Fruit fly (Drosophila melanogaster) whole organism, embryonic: Measurements from ENCODE around the gene CG32182.

Source experiments
- C15 ChIP-seq: fragments of 200-800 bp; sonication (Bioruptor generic); IDR thresholded peaks from 3 replicates; pipeline ENCODE4 v1.3.6; 2022; ENCODE audit warnings: missing biosample characterization, missing genetic modification characterization
- CG11093 ChIP-seq: fragments of 200-800 bp; sonication (Bioruptor generic); IDR thresholded peaks from 3 replicates; pipeline ENCODE4 v1.3.6; 2022; ENCODE audit warnings: missing biosample characterization, missing genetic modification characterization
- CG12236 ChIP-seq: fragments of 200-800 bp; sonication (Bioruptor generic); optimal IDR thresholded peaks from 2 replicates; lab custom pipeline; 2016; ENCODE audit warnings: missing biosample characterization, missing genetic modification characterization
- CG13296 ChIP-seq: fragments of 200-800 bp; sonication (Bioruptor generic); optimal IDR thresholded peaks from 3 replicates; lab custom pipeline; 2018; ENCODE audit warnings: missing biosample characterization, mild to moderate bottlenecking, missing genetic modification characterization
- CG13624 ChIP-seq: fragments of 200-800 bp; sonication (Bioruptor generic); optimal IDR thresholded peaks from 2 replicates; lab custom pipeline; 2016; ENCODE audit warnings: missing biosample characterization, missing genetic modification characterization
- CG15479 ChIP-seq: fragments of 200-800 bp; sonication (Bioruptor generic); optimal IDR thresholded peaks from 3 replicates; lab custom pipeline; 2019; ENCODE audit warnings: missing biosample characterization, mild to moderate bottlenecking, missing genetic modification characterization, moderate library complexity
- CG15601 ChIP-seq: fragments of 200-800 bp; sonication (Bioruptor generic); optimal IDR thresholded peaks from 3 replicates; lab custom pipeline; 2019; ENCODE audit warnings: missing biosample characterization, mild to moderate bottlenecking, missing genetic modification characterization, moderate library complexity
- CG15696 ChIP-seq: fragments of 200-800 bp; sonication (Bioruptor generic); optimal IDR thresholded peaks from 2 replicates; lab custom pipeline; 2019; ENCODE audit warnings: missing biosample characterization, mild to moderate bottlenecking, missing genetic modification characterization, moderate library complexity
- CG1602 ChIP-seq: fragments of 200-800 bp; sonication (Bioruptor generic); optimal IDR thresholded peaks from 3 replicates; lab custom pipeline; 2016; ENCODE audit warnings: missing biosample characterization, missing genetic modification characterization
- CG16863 ChIP-seq: fragments of 200-800 bp; sonication (Bioruptor generic); optimal IDR thresholded peaks from 3 replicates; lab custom pipeline; 2016; ENCODE audit warnings: missing biosample characterization, missing genetic modification characterization
- CG17328 ChIP-seq: fragments of 200-800 bp; sonication (Bioruptor generic); IDR thresholded peaks from 2 replicates; pipeline ENCODE4 v1.3.6; 2022; ENCODE audit warnings: missing biosample characterization, missing genetic modification characterization
- CG17385 ChIP-seq: fragments of 200-800 bp; sonication (Bioruptor generic); optimal IDR thresholded peaks from 3 replicates; lab custom pipeline; 2018; ENCODE audit warnings: missing biosample characterization, mild to moderate bottlenecking, missing genetic modification characterization
- CG30020 ChIP-seq: fragments of 200-800 bp; optimal IDR thresholded peaks from 2 replicates; lab custom pipeline; 2019; ENCODE audit warnings: missing biosample characterization, mild to moderate bottlenecking, missing genetic modification characterization, moderate library complexity
- CG31224 ChIP-seq: fragments of 200-800 bp; sonication (Bioruptor generic); IDR thresholded peaks from 2 replicates; pipeline ENCODE4 v1.3.6; 2022; ENCODE audit warnings: missing biosample characterization, missing genetic modification characterization
- CG3281 ChIP-seq: fragments of 200-800 bp; sonication (Bioruptor generic); optimal IDR thresholded peaks from 3 replicates; lab custom pipeline; 2017; ENCODE audit warnings: missing biosample characterization, mild to moderate bottlenecking, missing genetic modification characterization
- CG33213 ChIP-seq: fragments of 200-800 bp; sonication (Bioruptor generic); optimal IDR thresholded peaks from 3 replicates; lab custom pipeline; 2016; ENCODE audit warnings: missing biosample characterization, missing genetic modification characterization
- CG4282 ChIP-seq: fragments of 200-800 bp; sonication (Bioruptor generic); optimal IDR thresholded peaks from 2 replicates; lab custom pipeline; 2016; ENCODE audit warnings: missing biosample characterization, missing genetic modification characterization
- CG4328 ChIP-seq: fragments of 200-800 bp; sonication (Bioruptor generic); optimal IDR thresholded peaks from 3 replicates; lab custom pipeline; 2017; ENCODE audit warnings: missing biosample characterization, missing genetic modification reagents, missing genetic modification characterization
- CG6175 ChIP-seq: fragments of 200-800 bp; sonication (Bioruptor generic); IDR thresholded peaks from 3 replicates; pipeline ENCODE4 v1.3.6; 2022; ENCODE audit warnings: missing biosample characterization, missing genetic modification characterization
- CG7928 ChIP-seq: fragments of 200-800 bp; sonication (Bioruptor generic); optimal IDR thresholded peaks from 2 replicates; lab custom pipeline; 2017; ENCODE audit warnings: missing biosample characterization, mild to moderate bottlenecking, missing genetic modification characterization
- CG8281 ChIP-seq: fragments of 200-800 bp; sonication (Bioruptor generic); optimal IDR thresholded peaks from 2 replicates; lab custom pipeline; 2018; ENCODE audit warnings: missing biosample characterization, mild to moderate bottlenecking, missing genetic modification characterization, moderate library complexity
- CTCF ChIP-seq: fragments of 200-800 bp; sonication (Bioruptor generic); optimal IDR thresholded peaks from 2 replicates; lab custom pipeline; 2017; ENCODE audit warnings: missing biosample characterization, mild to moderate bottlenecking, missing genetic modification characterization, moderate library complexity
- CoRest ChIP-seq: fragments of 200-800 bp; sonication (Bioruptor generic); optimal IDR thresholded peaks from 3 replicates; lab custom pipeline; 2018; ENCODE audit warnings: missing biosample characterization, mild to moderate bottlenecking, missing genetic modification characterization, moderate library complexity
- Dek ChIP-seq: fragments of 200-800 bp; sonication (Bioruptor generic); optimal IDR thresholded peaks from 3 replicates; lab custom pipeline; 2019; ENCODE audit warnings: missing biosample characterization, mild to moderate bottlenecking, missing genetic modification characterization, moderate library complexity
- HHEX ChIP-seq: fragments of 200-800 bp; sonication (Bioruptor generic); optimal IDR thresholded peaks from 3 replicates; lab custom pipeline; 2017; ENCODE audit warnings: missing biosample characterization, mild to moderate bottlenecking, missing genetic modification characterization, missing genetic modification reagents
- NK7.1 ChIP-seq: fragments of 200-800 bp; sonication (Bioruptor generic); optimal IDR thresholded peaks from 3 replicates; lab custom pipeline; 2016; ENCODE audit warnings: missing biosample characterization, missing genetic modification characterization
- Neu2 ChIP-seq: fragments of 200-800 bp; sonication (Bioruptor generic); optimal IDR thresholded peaks from 3 replicates; lab custom pipeline; 2016; ENCODE audit warnings: missing biosample characterization, missing genetic modification characterization, borderline replicate concordance
- Oaz ChIP-seq: fragments of 200-800 bp; sonication (Bioruptor generic); IDR thresholded peaks from 2 replicates; pipeline ENCODE4 v1.3.6; 2022; ENCODE audit warnings: missing biosample characterization, missing genetic modification characterization
- Sry-β ChIP-seq: fragments of 200-800 bp; sonication (Bioruptor generic); optimal IDR thresholded peaks from 2 replicates; lab custom pipeline; 2018; ENCODE audit warnings: missing biosample characterization, mild to moderate bottlenecking, missing genetic modification characterization, moderate library complexity
- Tbp ChIP-seq: fragments of >200 bp; optimal IDR thresholded peaks from 2 replicates; lab custom pipeline; 2018; ENCODE audit warnings: missing biosample characterization, missing genetic modification characterization
- Usf ChIP-seq: fragments of 200-800 bp; sonication (Bioruptor generic); optimal IDR thresholded peaks from 2 replicates; lab custom pipeline; 2017; ENCODE audit warnings: missing genotype, missing biosample characterization, missing genetic modification characterization
- ase ChIP-seq: fragments of 200-800 bp; sonication (Bioruptor generic); IDR thresholded peaks from 3 replicates; pipeline ENCODE4 v1.3.6; 2022; ENCODE audit warnings: missing biosample characterization, missing genetic modification characterization
- bigmax ChIP-seq: fragments of 200-800 bp; sonication (Bioruptor generic); optimal IDR thresholded peaks from 2 replicates; lab custom pipeline; 2018; ENCODE audit warnings: missing biosample characterization, mild to moderate bottlenecking, missing genetic modification characterization
- br ChIP-seq: fragments of >200 bp; optimal IDR thresholded peaks from 2 replicates; lab custom pipeline; 2017
- btn ChIP-seq: fragments of 200-800 bp; sonication (Bioruptor generic); optimal IDR thresholded peaks from 2 replicates; lab custom pipeline; 2016; ENCODE audit warnings: missing biosample characterization, missing genetic modification characterization
- cg ChIP-seq: fragments of 200-800 bp; sonication (Bioruptor generic); optimal IDR thresholded peaks from 3 replicates; lab custom pipeline; 2019; ENCODE audit warnings: missing biosample characterization, mild to moderate bottlenecking, missing genetic modification characterization, moderate library complexity
- crp ChIP-seq, 2 experiments: fragments of 200-800 bp; sonication (Bioruptor generic); optimal IDR thresholded peaks; 2 replicates in 1 of 2; 3 replicates in 1 of 2; lab custom pipeline; 2017; ENCODE audit warnings: missing biosample characterization in 2 of 2, missing genetic modification characterization in 2 of 2, mild to moderate bottlenecking in 1 of 2, moderate library complexity in 1 of 2
- ems ChIP-seq: fragments of 200-800 bp; sonication (Bioruptor generic); optimal IDR thresholded peaks from 3 replicates; lab custom pipeline; 2016; ENCODE audit warnings: missing biosample characterization, missing genetic modification characterization
- gro ChIP-seq: fragments of 200-800 bp; sonication (Bioruptor generic); optimal IDR thresholded peaks from 2 replicates; lab custom pipeline; 2016; ENCODE audit warnings: missing biosample characterization, missing genetic modification characterization
- gsb-n ChIP-seq: fragments of 200-800 bp; sonication (Bioruptor generic); optimal IDR thresholded peaks from 3 replicates; lab custom pipeline; 2018; ENCODE audit warnings: missing biosample characterization, mild to moderate bottlenecking, missing genetic modification characterization
- jumu ChIP-seq: fragments of 200-800 bp; sonication (Bioruptor generic); optimal IDR thresholded peaks from 3 replicates; lab custom pipeline; 2016; ENCODE audit warnings: missing biosample characterization, missing genetic modification characterization
- kni ChIP-seq: fragments of 200-800 bp; sonication (Bioruptor generic); optimal IDR thresholded peaks from 3 replicates; lab custom pipeline; 2017; ENCODE audit warnings: mild to moderate bottlenecking, missing biosample characterization, missing genetic modification reagents, missing genetic modification characterization
- mld ChIP-seq: fragments of 200-800 bp; sonication (Bioruptor generic); IDR thresholded peaks from 3 replicates; pipeline ENCODE4 v1.3.6; 2022; ENCODE audit warnings: missing biosample characterization, missing genetic modification characterization; ENCODE audit not compliant: partially characterized antibody
- onecut ChIP-seq: fragments of 200-800 bp; sonication (Bioruptor generic); IDR thresholded peaks from 2 replicates; pipeline ENCODE4 v1.3.6; 2022; ENCODE audit warnings: missing biosample characterization, missing genetic modification characterization
- otp ChIP-seq: fragments of 200-800 bp; sonication (Bioruptor generic); IDR thresholded peaks from 3 replicates; pipeline ENCODE4, ENCODE4 v1.3.6; 2022; ENCODE audit warnings: missing biosample characterization, missing genetic modification characterization
- sim ChIP-seq: fragments of 200-800 bp; sonication (Bioruptor generic); IDR thresholded peaks from 2 replicates; pipeline ENCODE4 v1.3.6; 2022; ENCODE audit warnings: missing biosample characterization, missing genetic modification characterization
- slou ChIP-seq: fragments of 200-800 bp; sonication (Bioruptor generic); optimal IDR thresholded peaks from 3 replicates; lab custom pipeline; 2016; ENCODE audit warnings: missing biosample characterization, missing genetic modification characterization
- stc ChIP-seq: fragments of 200-800 bp; sonication (Bioruptor generic); IDR thresholded peaks from 2 replicates; pipeline ENCODE4 v1.3.6; 2022; ENCODE audit warnings: missing biosample characterization, missing genetic modification characterization
- vnd ChIP-seq: fragments of 200-800 bp; sonication (Bioruptor generic); IDR thresholded peaks from 3 replicates; pipeline ENCODE4 v1.3.6; 2022; ENCODE audit warnings: missing biosample characterization, missing genetic modification characterization; ENCODE audit not compliant: partially characterized antibody

CG32182 gene

dm6 chr3L:17757156-17758083 is 492 bp upstream of the CG32182 start:
- peak; percentile 1 for TF ChIP-seq CG33213 (GFP tag; lab: Kevin White, UChicago)
- peak; percentile 45 for TF ChIP-seq CG8281
- TF ChIP-seq CG17328 (GFP tag; lab: Robert Waterston, UW) = peak; percentile 62
- TF ChIP-seq CG12236 = peak; percentile 55
- 0 out of 3 replicates have a peak, but pooled peaks have one; percentile 57 for TF ChIP-seq otp (GFP tag; lab: Robert Waterston, UW)
- TF ChIP-seq CG11093 (GFP tag; lab: Robert Waterston, UW) = peak; percentile 75
- TF ChIP-seq CG6175 (GFP tag; lab: Robert Waterston, UW) = no peak
- TF ChIP-seq ems (GFP tag; lab: Kevin White, UChicago) = peak; percentile 49
- peak; percentile 48 for TF ChIP-seq CG4328 (GFP tag; lab: Kevin White, UChicago)
- TF ChIP-seq CG15696 (tag; lab: Kevin White, UChicago) = peak; percentile 91
- TF ChIP-seq CTCF (GFP tag; lab: Kevin White, UChicago) = peak; percentile 52
- 0 out of 2 replicates have a peak, but pooled peaks have one; percentile 50 for TF ChIP-seq sim (GFP tag; lab: Robert Waterston, UW)
- peak; percentile 68 for TF ChIP-seq CG4282 (GFP tag; lab: Kevin White, UChicago)
- TF ChIP-seq Usf (GFP tag; lab: Kevin White, UChicago) = peak; percentile 74
- peak; percentile 67 for TF ChIP-seq kni (GFP tag; lab: Kevin White, UChicago)
- TF ChIP-seq btn (GFP tag; lab: Kevin White, UChicago) = peak; percentile 40
- TF ChIP-seq CG13296 = peak; percentile 21
- no peak for TF ChIP-seq cg (GFP tag; lab: Kevin White, UChicago)
- no peak for TF ChIP-seq gro (GFP tag; lab: Kevin White, UChicago)
- TF ChIP-seq Tbp (GFP tag; lab: Kevin White, UChicago) = no peak
- no peak for TF ChIP-seq CG7928 (GFP tag; lab: Kevin White, UChicago)
- TF ChIP-seq br (lab: Kevin White, UChicago) = no peak
- peak; percentile 69 for TF ChIP-seq HHEX (GFP tag; lab: Kevin White, UChicago)
- TF ChIP-seq CG17385 (GFP tag; lab: Kevin White, UChicago) = peak; percentile 70
- peak; percentile 63 for TF ChIP-seq jumu
- peak; percentile 31 for TF ChIP-seq slou (GFP tag; lab: Kevin White, UChicago)
- no peak for TF ChIP-seq vnd
- TF ChIP-seq CoRest (tag; lab: Kevin White, UChicago) = peak; percentile 88
- TF ChIP-seq Dek (tag; lab: Kevin White, UChicago) = no peak
- peak; percentile 47; the same call in 1 of the 3 replicates for TF ChIP-seq ase (GFP tag; lab: Robert Waterston, UW)
- TF ChIP-seq CG31224 (GFP tag; lab: Robert Waterston, UW) = no peak
- peak; percentile 67 for TF ChIP-seq CG16863
- TF ChIP-seq crp (GFP tag; optimal IDR thresholded peaks at IDR 0.05; lab: Kevin White, UChicago) = peak in 1 of 2 experiments; percentile 33
- TF ChIP-seq stc (GFP tag; lab: Robert Waterston, UW) = peak; percentile 54; the same call in 1 of the 2 replicates
- TF ChIP-seq CG13624 (GFP tag; lab: Kevin White, UChicago) = no peak
- TF ChIP-seq mld (GFP tag; lab: Robert Waterston, UW) = no peak
- TF ChIP-seq Neu2 (GFP tag; lab: Kevin White, UChicago) = no peak
- peak; percentile 70 for TF ChIP-seq onecut (GFP tag; lab: Robert Waterston, UW)
- TF ChIP-seq CG1602 (GFP tag; lab: Kevin White, UChicago) = peak; percentile 81
- TF ChIP-seq gsb-n = peak; percentile 90
- TF ChIP-seq NK7.1 (GFP tag; lab: Kevin White, UChicago) = peak; percentile 35
- TF ChIP-seq C15 (GFP tag; lab: Robert Waterston, UW) = no peak
- peak; percentile 52 for TF ChIP-seq CG30020 (tag; lab: Kevin White, UChicago)
- TF ChIP-seq Oaz (GFP tag; lab: Robert Waterston, UW) = no peak; the same call in 1 of the 2 replicates
- TF ChIP-seq CG15479 (GFP tag; lab: Kevin White, UChicago) = peak; percentile 63
- TF ChIP-seq Sry-β (GFP tag; lab: Kevin White, UChicago) = peak; percentile 17
- peak; percentile 82 for TF ChIP-seq CG15601
- no peak for TF ChIP-seq bigmax (GFP tag; lab: Kevin White, UChicago)
- peak; percentile 53 for TF ChIP-seq CG3281 (GFP tag; lab: Kevin White, UChicago)
